Fruit fly (Drosophila melanogaster) whole organism, wandering third instar larva: ENCODE measurements around the gene Rh5.

Experiments
- Abd-B ChIP-seq: fragments of >200 bp; optimal IDR thresholded peaks from 2 replicates; lab custom pipeline; 2017; ENCODE audit warnings: missing biosample characterization, missing genetic modification characterization
- CG32264 ChIP-seq: fragments of 200-800 bp; sonication (Bioruptor generic); optimal IDR thresholded peaks from 2 replicates; lab custom pipeline; 2016; ENCODE audit warnings: missing biosample characterization, missing genetic modification characterization
- CG9705 ChIP-seq: fragments of 200-800 bp; sonication (Bioruptor generic); optimal IDR thresholded peaks from 2 replicates; lab custom pipeline; 2018; ENCODE audit warnings: missing biosample characterization, mild to moderate bottlenecking, missing genetic modification characterization
- Dif ChIP-seq: fragments of 200-275, 200-300 bp; sonication (Bioruptor generic); optimal IDR thresholded peaks from 2 replicates; lab custom pipeline; 2018; ENCODE audit warnings: missing biosample characterization, missing genetic modification characterization; ENCODE audit not compliant: partially characterized antibody
- GATAd ChIP-seq: sonication (Bioruptor generic); optimal IDR thresholded peaks from 2 replicates; lab custom pipeline; 2016; ENCODE audit warnings: missing biosample characterization, missing genetic modification characterization
- HLH106 ChIP-seq: fragments of 200-800 bp; optimal IDR thresholded peaks from 3 replicates; lab custom pipeline; 2019; ENCODE audit warnings: missing biosample characterization, mild to moderate bottlenecking, missing genetic modification characterization, moderate library complexity
- Hnf4 ChIP-seq: fragments of 200-800 bp; sonication (Bioruptor generic); optimal IDR thresholded peaks from 2 replicates; lab custom pipeline; 2016; ENCODE audit warnings: missing biosample characterization, mild to moderate bottlenecking, missing genetic modification characterization
- Jra ChIP-seq: sonication (Bioruptor generic); optimal IDR thresholded peaks from 2 replicates; lab custom pipeline; 2016; ENCODE audit warnings: missing biosample characterization, missing genetic modification characterization
- Mio ChIP-seq: sonication (Bioruptor generic); optimal IDR thresholded peaks from 2 replicates; lab custom pipeline; 2016; ENCODE audit warnings: missing biosample characterization, missing genetic modification characterization
- Myc ChIP-seq: fragments of >200 bp; optimal IDR thresholded peaks from 2 replicates; lab custom pipeline; 2017
- N ChIP-seq: fragments of >200 bp; optimal IDR thresholded peaks from 2 replicates; lab custom pipeline; 2018; ENCODE audit warnings: missing biosample characterization, missing external identifiers, missing genetic modification characterization
- OdsH ChIP-seq: fragments of 200-800 bp; sonication (Bioruptor generic); optimal IDR thresholded peaks from 2 replicates; lab custom pipeline; 2016; ENCODE audit warnings: missing biosample characterization, mild to moderate bottlenecking, missing genetic modification characterization
- Rel ChIP-seq, 2 experiments: fragments of 200-800 bp; sonication (Bioruptor generic) in 1 of 2; optimal IDR thresholded peaks; 2 replicates in 1 of 2; 3 replicates in 1 of 2; lab custom pipeline; 2016 to 2019; ENCODE audit warnings: mild to moderate bottlenecking in 2 of 2, missing biosample characterization in 2 of 2, missing genetic modification characterization in 2 of 2, moderate library complexity in 1 of 2
- Sp1 ChIP-seq: fragments of 200-800 bp; sonication (Bioruptor generic); optimal IDR thresholded peaks from 3 replicates; lab custom pipeline; 2019; ENCODE audit warnings: missing biosample characterization, mild to moderate bottlenecking, missing genetic modification characterization, moderate library complexity
- Vsx2 ChIP-seq: fragments of 200-300, 225-300 bp; sonication (Bioruptor generic); optimal IDR thresholded peaks from 2 replicates; lab custom pipeline; 2018; ENCODE audit warnings: missing biosample characterization, missing genetic modification characterization; ENCODE audit not compliant: partially characterized antibody
- br ChIP-seq: fragments of 200-800 bp; sonication (Bioruptor generic); optimal IDR thresholded peaks from 2 replicates; lab custom pipeline; 2016; ENCODE audit warnings: missing biosample characterization, missing genetic modification characterization
- dl ChIP-seq, 2 experiments: fragments of 175-275, 200-275 bp in 1 of 2; fragments of 200-275 bp in 1 of 2; sonication (Bioruptor generic); optimal IDR thresholded peaks; lab custom pipeline; 2018; ENCODE audit warnings: mild to moderate bottlenecking in 2 of 2, missing biosample characterization in 2 of 2, missing genetic modification characterization in 2 of 2, moderate library complexity in 2 of 2; ENCODE audit not compliant: partially characterized antibody in 2 of 2, insufficient read depth in 1 of 2
- dsf ChIP-seq: sonication (Bioruptor generic); optimal IDR thresholded peaks from 2 replicates; lab custom pipeline; 2016; ENCODE audit warnings: missing biosample characterization, missing genetic modification characterization, borderline replicate concordance
- foxo ChIP-seq, 2 experiments: fragments of 200-800 bp; sonication (Bioruptor generic); optimal IDR thresholded peaks; 2 replicates in 1 of 2; 3 replicates in 1 of 2; lab custom pipeline; 2016 to 2017; ENCODE audit warnings: missing biosample characterization in 2 of 2, missing genetic modification characterization in 2 of 2
- h ChIP-seq: fragments of 200-800 bp; sonication (Bioruptor generic); optimal IDR thresholded peaks from 3 replicates; lab custom pipeline; 2016; ENCODE audit warnings: missing biosample characterization, mild to moderate bottlenecking, missing genetic modification characterization
- lola ChIP-seq: fragments of >200 bp; optimal IDR thresholded peaks from 2 replicates; lab custom pipeline; 2017; ENCODE audit warnings: missing biosample characterization, missing genetic modification characterization
- pan ChIP-seq: fragments of >200 bp; optimal IDR thresholded peaks from 2 replicates; lab custom pipeline; 2017
- rgr ChIP-seq: fragments of 200-800 bp; sonication (Bioruptor generic); optimal IDR thresholded peaks from 3 replicates; lab custom pipeline; 2016; ENCODE audit warnings: missing biosample characterization, mild to moderate bottlenecking, missing genetic modification characterization
- sage ChIP-seq: fragments of 200-800 bp; sonication (Bioruptor generic); optimal IDR thresholded peaks from 2 replicates; lab custom pipeline; 2016; ENCODE audit warnings: missing biosample characterization, mild to moderate bottlenecking, missing genetic modification characterization
- sv ChIP-seq: fragments of 200-800 bp; sonication (Bioruptor generic); optimal IDR thresholded peaks from 3 replicates; lab custom pipeline; 2016; ENCODE audit warnings: missing biosample characterization, missing genetic modification characterization
- tai ChIP-seq: sonication (Bioruptor generic); optimal IDR thresholded peaks from 2 replicates; lab custom pipeline; 2016; ENCODE audit warnings: missing biosample characterization, missing genetic modification characterization

The Rh5 gene

dm6 chr2L:12046856-12047230 lies 38.9 kb downstream of the Rh5 start:
- no peak for TF ChIP-seq tai (GFP tag; lab: Kevin White, UChicago)

- TF ChIP-seq OdsH (GFP tag; lab: Kevin White, UChicago) (no peak), lola (GFP tag; lab: Kevin White, UChicago) (no peak), tai (GFP tag; lab: Kevin White, UChicago) (no peak), pan (lab: Kevin White, UChicago) (no peak), sage (no peak), Abd-B (GFP tag; lab: Kevin White, UChicago) (no peak), Mio (GFP tag; lab: Kevin White, UChicago) (no peak), Rel (GFP tag; optimal IDR thresholded peaks at IDR 0.05; lab: Kevin White, UChicago) (no peak), Rel (tag; optimal IDR thresholded peaks at IDR 0.05; lab: Kevin White, UChicago) (no peak)
Measured at dm6 chr2L:12048723-12049122, 40.8 kb downstream of the Rh5 start, which contains the start of gene Plzf. Plzf (minus strand) TSS chr2L:12048918.

dm6 chr2L:12049133-12049532 lies 41.2 kb downstream of the Rh5 start, which contains the start of gene PLCXD:
PLCXD (plus strand) TSS chr2L:12049418.
- no peak for TF ChIP-seq h
- no peak for TF ChIP-seq OdsH (GFP tag; lab: Kevin White, UChicago)
- TF ChIP-seq br, result no peak
- no peak for TF ChIP-seq CG9705 (GFP tag; lab: Kevin White, UChicago)

dm6 chr2L:12053365-12053764 lies 45.4 kb downstream of the Rh5 start:
- no peak for TF ChIP-seq Abd-B (GFP tag; lab: Kevin White, UChicago)
- no peak for TF ChIP-seq CG9705 (GFP tag; lab: Kevin White, UChicago)
- no peak for TF ChIP-seq Rel (GFP tag; optimal IDR thresholded peaks at IDR 0.05; lab: Kevin White, UChicago)
- no peak for TF ChIP-seq Rel (tag; optimal IDR thresholded peaks at IDR 0.05; lab: Kevin White, UChicago)
- no peak for TF ChIP-seq HLH106 (tag; lab: Kevin White, UChicago)
- no peak for TF ChIP-seq Hnf4 (GFP tag; lab: Kevin White, UChicago)
- TF ChIP-seq pan (lab: Kevin White, UChicago), result no peak

- no peak for TF ChIP-seq rgr (GFP tag; lab: Kevin White, UChicago)
- TF ChIP-seq Myc, result peak; percentile 12
- TF ChIP-seq Dif (GFP tag; lab: Kevin White, UChicago), result peak; percentile 96
- no peak for TF ChIP-seq GATAd
- no peak for TF ChIP-seq CG32264
- TF ChIP-seq dsf (GFP tag; lab: Kevin White, UChicago), result no peak
- TF ChIP-seq Vsx2 (GFP tag; lab: Kevin White, UChicago), result peak; percentile 72
- no peak for TF ChIP-seq lola (GFP tag; lab: Kevin White, UChicago)
- TF ChIP-seq Sp1 (GFP tag; lab: Kevin White, UChicago), result peak; percentile 47
- TF ChIP-seq dl (GFP tag; optimal IDR thresholded peaks at IDR 0.05; lab: Kevin White, UChicago; ENCODE audit: insufficient read depth in 1 of 2, partially characterized antibody in 2 of 2), result peak; percentile 75 to 89
- no peak for TF ChIP-seq Jra (GFP tag; lab: Kevin White, UChicago)
- peak in 1 of 2 experiments; percentile 6 for TF ChIP-seq foxo (GFP tag; optimal IDR thresholded peaks at IDR 0.05; lab: Kevin White, UChicago)
- TF ChIP-seq sv (GFP tag; lab: Kevin White, UChicago), result no peak
- TF ChIP-seq h, result peak; percentile 7
- TF ChIP-seq N, result no peak
Measured at dm6 chr2L:12055837-12056388, 48.0 kb downstream of the Rh5 start, which contains the start of the genes JhI-21, RpL7-like and CG34164. JhI-21 (minus strand) TSS chr2L:12056042. RpL7-like (plus strand) TSS chr2L:12056326. CG34164 (plus strand) TSS chr2L:12056348.
